Worm (Caenorhabditis elegans): Measurements from ENCODE around the gene ltd-1.

ltd-1 gene

ce11 chrII:8091528-8091927, 1.0 kb downstream of the ltd-1 start (continued):
- no peak for TF ChIP-seq hlh-17 (GFP tag; optimal IDR thresholded peaks at IDR 0.05; ENCODE audit: borderline replicate concordance)
- peak; percentile 78 for TF ChIP-seq elt-2 (tag; optimal IDR thresholded peaks at IDR 0.05)
- no peak for TF ChIP-seq irx-1 (tag; optimal IDR thresholded peaks at IDR 0.05)
- TF ChIP-seq nhr-77 (tag; optimal IDR thresholded peaks at IDR 0.05), result peak; percentile 63
- TF ChIP-seq F16B12.6 (tag; optimal IDR thresholded peaks at IDR 0.05), result no peak
- TF ChIP-seq lir-3 (tag; optimal IDR thresholded peaks at IDR 0.05; ENCODE audit: poor library complexity), result no peak
- TF ChIP-seq ceh-63 (GFP tag; optimal IDR thresholded peaks at IDR 0.05), result no peak
- TF ChIP-seq unc-98 (GFP tag; IDR thresholded peaks at IDR 0.05), result no peak
- no peak for TF ChIP-seq fkh-4 (tag; optimal IDR thresholded peaks at IDR 0.05; ENCODE audit: borderline replicate concordance)

DNA sequence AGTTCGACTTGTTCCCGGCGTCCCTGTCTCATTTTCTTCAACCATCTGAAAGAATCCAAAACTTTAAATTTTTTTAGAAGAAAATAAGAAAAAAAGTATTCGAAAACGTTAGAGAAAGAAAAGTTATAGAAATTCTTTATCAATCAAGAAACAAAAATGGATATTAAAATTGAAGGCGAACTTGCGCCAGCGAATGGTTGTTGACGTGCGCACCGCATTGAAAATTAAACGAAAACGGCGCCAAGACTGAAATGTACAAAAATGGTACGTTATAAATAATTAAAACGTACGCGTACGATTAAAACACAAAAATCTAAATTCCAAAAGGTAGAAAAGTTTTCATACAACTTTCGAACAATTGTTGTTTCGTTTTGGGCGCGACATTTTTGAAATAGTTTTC, 5.8 kb downstream of the ltd-1 start, which contains the start of gene K02C4.3:
K02C4.3 (minus strand) TSS at position 51 of the 400 bp plus-strand sequence.
- TF ChIP-seq fkh-4 (tag; optimal IDR thresholded peaks at IDR 0.05; ENCODE audit: borderline replicate concordance), result peak; percentile 12
- TF ChIP-seq nhr-84 (tag; optimal IDR thresholded peaks at IDR 0.05), result no peak
- peak; percentile 28 for TF ChIP-seq F16B12.6 (tag; optimal IDR thresholded peaks at IDR 0.05)
- peak; percentile 24 for TF ChIP-seq aly-2 (tag; optimal IDR thresholded peaks at IDR 0.05)
- peak; percentile 77 for TF ChIP-seq nhr-19 (GFP tag; conservative IDR thresholded peaks at IDR 0.05)
- TF ChIP-seq mef-2 (tag; optimal IDR thresholded peaks at IDR 0.05), result no peak
- TF ChIP-seq mdl-1 (tag; optimal IDR thresholded peaks at IDR 0.05), result peak in 1 of 2 experiments; percentile 60
- peak; percentile 43 for TF ChIP-seq fkh-8 (tag; optimal IDR thresholded peaks at IDR 0.05)
- TF ChIP-seq swsn-7 (tag; optimal IDR thresholded peaks at IDR 0.05), result peak; percentile 76
- no peak for TF ChIP-seq sptf-1 (tag; optimal IDR thresholded peaks at IDR 0.05)
- peak; percentile 60 for TF ChIP-seq lin-39 (tag; optimal IDR thresholded peaks at IDR 0.05)
- TF ChIP-seq isw-1 (GFP tag; IDR thresholded peaks at IDR 0.05), result peak; percentile 59
- peak; percentile 77 for TF ChIP-seq tbx-2 (tag; optimal IDR thresholded peaks at IDR 0.05)
- peak; percentile 33 for TF ChIP-seq nhr-77 (tag; optimal IDR thresholded peaks at IDR 0.05)
- TF ChIP-seq nhr-76 (tag; optimal IDR thresholded peaks at IDR 0.05), result no peak
- no peak for TF ChIP-seq hpl-2 (GFP tag; optimal IDR thresholded peaks at IDR 0.05)
- TF ChIP-seq lin-35 (GFP tag; optimal IDR thresholded peaks at IDR 0.05), result peak; percentile 87 to 95
- TF ChIP-seq ces-1 (GFP tag; optimal IDR thresholded peaks at IDR 0.05), result no peak
- TF ChIP-seq aha-1 (tag; optimal IDR thresholded peaks at IDR 0.05), result no peak
- no peak for TF ChIP-seq pqm-1 (tag; optimal IDR thresholded peaks at IDR 0.05)
- TF ChIP-seq Y116A8C.19 (tag; optimal IDR thresholded peaks at IDR 0.05; ENCODE audit: borderline replicate concordance), result no peak
- TF ChIP-seq snu-23 (GFP tag; optimal IDR thresholded peaks at IDR 0.05), result peak; percentile 85
- TF ChIP-seq alr-1 (tag; optimal IDR thresholded peaks at IDR 0.05; ENCODE audit: borderline replicate concordance), result no peak
- peak; percentile 4 for TF ChIP-seq pag-3 (tag; optimal IDR thresholded peaks at IDR 0.05; ENCODE audit: borderline replicate concordance, insufficient read depth)
- TF ChIP-seq nhr-71 (tag; optimal IDR thresholded peaks at IDR 0.05), result peak; percentile 85
- TF ChIP-seq C16A3.4 (tag; optimal IDR thresholded peaks at IDR 0.05), result peak; percentile 39
- no peak for TF ChIP-seq ets-5 (GFP tag; IDR thresholded peaks at IDR 0.05)
- TF ChIP-seq grh-1 (GFP tag; IDR thresholded peaks at IDR 0.05), result peak; percentile 37; the same call in 1 of the 2 replicates
- peak; percentile 79 for TF ChIP-seq nhr-85 (tag)
- TF ChIP-seq sox-4 (tag; optimal IDR thresholded peaks at IDR 0.05), result peak; percentile 14
- TF ChIP-seq irx-1 (tag; optimal IDR thresholded peaks at IDR 0.05), result peak; percentile 71
- peak; percentile 31 for TF ChIP-seq fos-1 (tag; optimal IDR thresholded peaks at IDR 0.05)
- peak; percentile 75 for TF ChIP-seq lin-14 (GFP tag; optimal IDR thresholded peaks at IDR 0.05)
- peak; percentile 55 for TF ChIP-seq C04F5.9 (tag; optimal IDR thresholded peaks at IDR 0.05)
- TF ChIP-seq unc-98 (GFP tag; IDR thresholded peaks at IDR 0.05), result no peak
- no peak for TF ChIP-seq unc-30 (tag; optimal IDR thresholded peaks at IDR 0.05)
- no peak for TF ChIP-seq ceh-63 (GFP tag; optimal IDR thresholded peaks at IDR 0.05)
- peak; percentile 81 for TF ChIP-seq nhr-47 (tag; optimal IDR thresholded peaks at IDR 0.05)
- no peak for TF ChIP-seq tlp-1 (tag; optimal IDR thresholded peaks at IDR 0.05)
- TF ChIP-seq ceh-88 (GFP tag; IDR thresholded peaks at IDR 0.05), result no peak
- peak; percentile 50 for TF ChIP-seq lir-3 (tag; optimal IDR thresholded peaks at IDR 0.05; ENCODE audit: poor library complexity)
- TF ChIP-seq elt-3 (tag; optimal IDR thresholded peaks at IDR 0.05), result peak in 2 of 6 experiments; percentile 45 to 53
- TF ChIP-seq hlh-4 (tag; optimal IDR thresholded peaks at IDR 0.05), result no peak
- TF ChIP-seq nhr-237 (tag; optimal IDR thresholded peaks at IDR 0.05), result no peak
- TF ChIP-seq skn-1 (tag; optimal IDR thresholded peaks at IDR 0.05), result peak; percentile 77
- TF ChIP-seq zag-1 (tag; optimal IDR thresholded peaks at IDR 0.05), result no peak
- TF ChIP-seq nhr-90 (tag; optimal IDR thresholded peaks at IDR 0.05; ENCODE audit: poor library complexity), result peak; percentile 77
- TF ChIP-seq unc-86 (tag; optimal IDR thresholded peaks at IDR 0.05), result peak; percentile 35

All from whole organism, L1 larva.